Worm (Caenorhabditis elegans): ENCODE results near the gene C15H7.4.

The C15H7.4 gene

ce11 chrIII:9658569-9658968, 2.9 kb upstream of the C15H7.4 start:
- TF ChIP-seq D1046.2 (GFP tag; IDR thresholded peaks at IDR 0.05) (no peak), zfp-3 (GFP tag; conservative IDR thresholded peaks at IDR 0.05) (no peak), saeg-2 (GFP tag; IDR thresholded peaks at IDR 0.05) (no peak), tag-97 (GFP tag; IDR thresholded peaks at IDR 0.05) (no peak), pha-4 (GFP tag; IDR thresholded peaks at IDR 0.05) (no peak), pha-4 (tag; optimal IDR thresholded peaks at IDR 0.05) (no peak), pqm-1 (tag; optimal IDR thresholded peaks at IDR 0.05) (no peak), mes-2 (tag; optimal IDR thresholded peaks at IDR 0.05; ENCODE audit: poor library complexity, severe bottlenecking) (no peak), vab-7 (GFP tag; IDR thresholded peaks at IDR 0.05) (no peak), spr-3 (GFP tag; optimal IDR thresholded peaks at IDR 0.05) (no peak), php-3 (GFP tag; IDR thresholded peaks at IDR 0.05) (no peak), lim-7 (GFP tag; IDR thresholded peaks at IDR 0.05) (no peak)

- no peak for TF ChIP-seq duxl-1 (tag; optimal IDR thresholded peaks at IDR 0.05; ENCODE audit: poor library complexity)
- TF ChIP-seq cey-2 (tag; optimal IDR thresholded peaks at IDR 0.05; ENCODE audit: borderline replicate concordance, insufficient read depth), result no peak
- no peak for TF ChIP-seq D1046.2 (GFP tag; IDR thresholded peaks at IDR 0.05)
- no peak for TF ChIP-seq mdt-29 (GFP tag; IDR thresholded peaks at IDR 0.05)
- TF ChIP-seq jun-1 (tag; optimal IDR thresholded peaks at IDR 0.05), result no peak
- TF ChIP-seq nhr-41 (GFP tag; IDR thresholded peaks at IDR 0.05), result no peak
- no peak for TF ChIP-seq lin-15B (tag; optimal IDR thresholded peaks at IDR 0.05)
- no peak for TF ChIP-seq vab-7 (GFP tag; IDR thresholded peaks at IDR 0.05)
These were observed 3.8 kb downstream of the C15H7.4 start, which contains the start of gene C15H7.3 for ce11 chrIII:9651871-9652270. C15H7.3 (minus strand) TSS chrIII:9651971.

ce11 chrIII:9646440-9647021, 9.2 kb downstream of the C15H7.4 start:
- no peak for TF ChIP-seq egl-27 (tag; optimal IDR thresholded peaks at IDR 0.05)
- no peak for TF ChIP-seq daf-8 (GFP tag; IDR thresholded peaks at IDR 0.05)
- peak; percentile 23 for TF ChIP-seq aha-1 (tag)
- peak; percentile 43 for TF ChIP-seq hlh-30 (tag; optimal IDR thresholded peaks at IDR 0.05; ENCODE audit: insufficient read depth)
- TF ChIP-seq mdl-1 (tag; optimal IDR thresholded peaks at IDR 0.05), result peak in 1 of 2 experiments; percentile 19
- TF ChIP-seq ceh-20 (GFP tag; IDR thresholded peaks at IDR 0.05), result no peak
- TF ChIP-seq lir-3 (tag; optimal IDR thresholded peaks at IDR 0.05), result no peak
- peak; percentile 21 for TF ChIP-seq hlh-11 (tag; optimal IDR thresholded peaks at IDR 0.05)
- TF ChIP-seq mxl-3 (GFP tag; optimal IDR thresholded peaks at IDR 0.05), result peak; percentile 34
- peak; percentile 53 for TF ChIP-seq nhr-28 (tag; optimal IDR thresholded peaks at IDR 0.05)
- TF ChIP-seq unc-62 (GFP tag; optimal IDR thresholded peaks at IDR 0.05 in 1 of 2), result peak in 1 of 2 experiments; percentile 93
- TF ChIP-seq unc-62 (tag; optimal IDR thresholded peaks at IDR 0.05), result no peak

- TF ChIP-seq hlh-30 (tag; optimal IDR thresholded peaks at IDR 0.05; ENCODE audit: insufficient read depth), result no peak
- TF ChIP-seq nhr-28 (tag; optimal IDR thresholded peaks at IDR 0.05), result peak; percentile 4
These were observed 10.6 kb downstream of the C15H7.4 start for ce11 chrIII:9645099-9645498.

ce11 chrIII:9642110-9642509, 13.6 kb downstream of the C15H7.4 start:
- TF ChIP-seq unc-130 (GFP tag; optimal IDR thresholded peaks at IDR 0.05) (no peak), nhr-48 (tag; optimal IDR thresholded peaks at IDR 0.05) (peak; percentile 29)

All from whole organism, L4 larva.